Fruit fly (Drosophila melanogaster): Measurements from ENCODE around the gene ndl.
A peak's percentile ranks its signal among the peaks of the same experiment; 100 is the strongest.

Gene ndl

DNA sequence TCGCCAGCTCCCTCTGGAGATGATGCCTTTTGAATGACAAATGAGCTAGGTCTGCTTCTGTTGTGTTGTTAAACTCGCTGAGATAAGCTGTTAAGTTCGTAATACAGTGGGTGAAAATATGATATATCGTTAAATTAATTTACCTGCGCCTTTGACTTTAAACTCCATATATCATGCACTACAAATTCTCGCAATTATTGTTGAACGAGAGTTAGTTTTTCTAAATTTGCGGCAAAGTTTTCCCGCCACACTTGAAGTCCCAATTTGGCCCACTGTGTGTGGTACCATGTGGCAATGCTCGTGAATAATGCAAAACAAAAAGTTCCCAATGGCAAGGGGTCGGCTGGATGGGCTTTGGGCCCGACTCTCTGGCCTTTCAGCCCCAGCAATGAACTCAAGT lies 26.5 kb downstream of the ndl start (continued):
- peak; percentile 68 for TF ChIP-seq CG12219 (GFP tag; optimal IDR thresholded peaks at IDR 0.05)
- peak; percentile 54 for TF ChIP-seq CG9609 (GFP tag; optimal IDR thresholded peaks at IDR 0.05)
- no peak for TF ChIP-seq HLHmδ (GFP tag; optimal IDR thresholded peaks at IDR 0.05)
- TF ChIP-seq Sry-β (GFP tag; optimal IDR thresholded peaks at IDR 0.05), result no peak
- peak; percentile 27 for TF ChIP-seq CG6854 (GFP tag; optimal IDR thresholded peaks at IDR 0.05)
- TF ChIP-seq Blimp-1 (GFP tag; optimal IDR thresholded peaks at IDR 0.05), result no peak
- peak; percentile 44; the same call in 1 of the 2 replicates for TF ChIP-seq Oaz (GFP tag; IDR thresholded peaks at IDR 0.05)
- TF ChIP-seq Fer3 (tag; optimal IDR thresholded peaks at IDR 0.05), result peak; percentile 71
- no peak; the same call in 1 of the 2 replicates for TF ChIP-seq Atf6 (GFP tag; IDR thresholded peaks at IDR 0.05)
- TF ChIP-seq gcm (GFP tag; optimal IDR thresholded peaks at IDR 0.05), result no peak
- TF ChIP-seq Gug (GFP tag; IDR thresholded peaks at IDR 0.05), result peak; percentile 48; the same call in 2 of the 4 replicates
- no peak for TF ChIP-seq CG14860 (GFP tag; IDR thresholded peaks at IDR 0.05; ENCODE audit: partially characterized antibody)
- peak; percentile 61 for TF ChIP-seq ind (GFP tag; optimal IDR thresholded peaks at IDR 0.05)
- TF ChIP-seq CG14014 (GFP tag; IDR thresholded peaks at IDR 0.05), result peak; percentile 59; the same call in 1 of the 2 replicates
- no peak for TF ChIP-seq D19B (GFP tag; optimal IDR thresholded peaks at IDR 0.05)
- TF ChIP-seq sqz (GFP tag; optimal IDR thresholded peaks at IDR 0.05), result no peak
- 0 out of 2 replicates have a peak, but pooled peaks have one; percentile 7 for TF ChIP-seq Gsc (GFP tag; IDR thresholded peaks at IDR 0.05)
- peak; percentile 76 for TF ChIP-seq CG7839 (tag; optimal IDR thresholded peaks at IDR 0.05)
- no peak for TF ChIP-seq CG6683 (GFP tag; optimal IDR thresholded peaks at IDR 0.05)
- TF ChIP-seq ase (GFP tag; IDR thresholded peaks at IDR 0.05), result peak; percentile 72; the same call in 2 of the 3 replicates
- peak; percentile 19 for TF ChIP-seq cato (GFP tag; optimal IDR thresholded peaks at IDR 0.05; ENCODE audit: borderline replicate concordance)
- TF ChIP-seq crol (GFP tag; IDR thresholded peaks at IDR 0.05), result no peak
- TF ChIP-seq bowl (GFP tag; IDR thresholded peaks at IDR 0.05), result peak; percentile 54; the same call in 1 of the 2 replicates
- no peak for TF ChIP-seq CG14965 (GFP tag; optimal IDR thresholded peaks at IDR 0.05; ENCODE audit: borderline replicate concordance)
- TF ChIP-seq MBD-R2 (GFP tag; IDR thresholded peaks at IDR 0.05), result no peak
- TF ChIP-seq CG11398 (GFP tag; optimal IDR thresholded peaks at IDR 0.05), result peak; percentile 47
- TF ChIP-seq CG8359 (GFP tag; optimal IDR thresholded peaks at IDR 0.05; ENCODE audit: borderline replicate concordance), result no peak
- peak; percentile 68; the same call in 2 of the 3 replicates for TF ChIP-seq otp (GFP tag; IDR thresholded peaks at IDR 0.05)
- TF ChIP-seq Tbp (GFP tag; optimal IDR thresholded peaks at IDR 0.05), result no peak
- no peak for TF ChIP-seq Trl (optimal IDR thresholded peaks at IDR 0.05)
- peak; percentile 5 for TF ChIP-seq Trl (GFP tag; optimal IDR thresholded peaks at IDR 0.05)
- TF ChIP-seq CG15696 (tag; optimal IDR thresholded peaks at IDR 0.05), result no peak
- TF ChIP-seq NC2β (GFP tag; optimal IDR thresholded peaks at IDR 0.05), result no peak
- no peak for TF ChIP-seq Fer1 (GFP tag; optimal IDR thresholded peaks at IDR 0.05)
- TF ChIP-seq ham (GFP tag; IDR thresholded peaks at IDR 0.05), result no peak
- TF ChIP-seq Spps (tag; optimal IDR thresholded peaks at IDR 0.05), result no peak
- no peak for TF ChIP-seq CG34224 (GFP tag; IDR thresholded peaks at IDR 0.05; ENCODE audit: partially characterized antibody)
- no peak for TF ChIP-seq CG1832 (GFP tag; optimal IDR thresholded peaks at IDR 0.05)
- peak; percentile 24 for TF ChIP-seq repo (GFP tag; optimal IDR thresholded peaks at IDR 0.05)
- peak; percentile 30; the same call in 1 of the 2 replicates for TF ChIP-seq ssp (GFP tag; IDR thresholded peaks at IDR 0.05)
- TF ChIP-seq HLH54F (GFP tag; optimal IDR thresholded peaks at IDR 0.05), result no peak
- no peak for TF ChIP-seq bsh (GFP tag; optimal IDR thresholded peaks at IDR 0.05)
- TF ChIP-seq yki (optimal IDR thresholded peaks at IDR 0.05), result no peak
- peak; percentile 50 for TF ChIP-seq Sox100B (GFP tag; optimal IDR thresholded peaks at IDR 0.05)
- no peak for TF ChIP-seq CTCF (GFP tag; optimal IDR thresholded peaks at IDR 0.05)
- peak; percentile 18 for TF ChIP-seq chn (GFP tag; optimal IDR thresholded peaks at IDR 0.05)
- TF ChIP-seq hb (GFP tag; IDR thresholded peaks at IDR 0.05; ENCODE audit: partially characterized antibody), result no peak
- peak; percentile 16 for TF ChIP-seq Camta (GFP tag; optimal IDR thresholded peaks at IDR 0.05)
- no peak for TF ChIP-seq Scr (GFP tag; IDR thresholded peaks at IDR 0.05; ENCODE audit: partially characterized antibody)
- no peak for TF ChIP-seq CG33213 (GFP tag; optimal IDR thresholded peaks at IDR 0.05)
- TF ChIP-seq Kr (GFP tag; optimal IDR thresholded peaks at IDR 0.05), result no peak
- 0 out of 3 replicates have a peak, but pooled peaks have one; percentile 64 for TF ChIP-seq CG34422 (GFP tag; IDR thresholded peaks at IDR 0.05)

Data from whole organism, embryonic.